Worm (Caenorhabditis elegans): ENCODE results near the gene R53.4.
A peak's percentile ranks its signal among the peaks of the same experiment; 100 is the strongest.

R53.4 gene

DNA sequence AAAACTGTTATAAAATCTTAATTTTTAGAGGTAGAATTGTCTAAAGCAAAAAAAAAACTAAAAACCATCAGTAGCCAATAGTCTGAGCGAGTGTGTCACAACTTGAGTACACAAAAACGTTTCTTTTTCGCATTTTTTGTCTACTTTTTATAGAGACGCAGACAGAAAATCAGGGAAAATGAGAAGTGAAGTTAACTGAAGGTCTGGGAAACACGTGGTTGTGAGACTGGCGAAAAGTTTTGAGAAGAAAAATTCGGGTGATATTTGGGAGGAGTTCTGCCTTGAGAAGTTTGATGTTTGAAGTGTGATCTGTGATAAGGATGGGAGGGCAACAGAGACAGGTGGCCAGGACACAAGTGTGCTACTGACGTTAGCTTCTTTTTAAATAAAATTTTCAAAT, 30.2 kb downstream of the R53.4 start (continued):
- TF ChIP-seq lsy-2 (tag; optimal IDR thresholded peaks at IDR 0.05) = peak; percentile 80 to 89
- TF ChIP-seq nhr-19 (GFP tag; conservative IDR thresholded peaks at IDR 0.05) = peak; percentile 83
- TF ChIP-seq alr-1 (tag; optimal IDR thresholded peaks at IDR 0.05; ENCODE audit: borderline replicate concordance) = no peak
- no peak; the same call in 1 of the 2 replicates for TF ChIP-seq unc-98 (GFP tag; IDR thresholded peaks at IDR 0.05)
- no peak for TF ChIP-seq aha-1 (tag; optimal IDR thresholded peaks at IDR 0.05)
- TF ChIP-seq irx-1 (tag; optimal IDR thresholded peaks at IDR 0.05) = peak; percentile 34
- TF ChIP-seq egl-27 (tag; optimal IDR thresholded peaks at IDR 0.05) = peak; percentile 11 to 75
- TF ChIP-seq zip-4 (GFP tag; optimal IDR thresholded peaks at IDR 0.05) = no peak
- TF ChIP-seq ceh-82 (tag; optimal IDR thresholded peaks at IDR 0.05) = peak; percentile 14 to 59 (median 26)
- no peak for TF ChIP-seq hlh-17 (GFP tag; optimal IDR thresholded peaks at IDR 0.05; ENCODE audit: borderline replicate concordance)
- no peak for TF ChIP-seq ces-1 (GFP tag; optimal IDR thresholded peaks at IDR 0.05)
- no peak for TF ChIP-seq C34B4.2 (tag; optimal IDR thresholded peaks at IDR 0.05)
- peak; percentile 97 for TF ChIP-seq nhr-71 (tag; optimal IDR thresholded peaks at IDR 0.05)
- TF ChIP-seq isw-1 (GFP tag; IDR thresholded peaks at IDR 0.05) = 0 out of 2 replicates have a peak, but pooled peaks have one; percentile 3
- TF ChIP-seq F16B12.6 (tag; optimal IDR thresholded peaks at IDR 0.05) = no peak
- no peak for TF ChIP-seq ztf-11 (tag; optimal IDR thresholded peaks at IDR 0.05)
- peak; percentile 56 to 71 (median 66) for TF ChIP-seq dpl-1 (GFP tag; optimal IDR thresholded peaks at IDR 0.05)
- TF ChIP-seq hpl-2 (GFP tag; optimal IDR thresholded peaks at IDR 0.05) = no peak
- no peak for TF ChIP-seq pax-3 (tag; optimal IDR thresholded peaks at IDR 0.05)
- peak; percentile 93 for TF ChIP-seq nhr-85 (tag)
- no peak for TF ChIP-seq pag-3 (tag; optimal IDR thresholded peaks at IDR 0.05; ENCODE audit: borderline replicate concordance, insufficient read depth)
- TF ChIP-seq nhr-77 (tag; optimal IDR thresholded peaks at IDR 0.05) = peak; percentile 78
- TF ChIP-seq vab-15 (tag; optimal IDR thresholded peaks at IDR 0.05) = no peak
- peak; percentile 19 for TF ChIP-seq nhr-237 (tag; optimal IDR thresholded peaks at IDR 0.05)
- peak; percentile 32 for TF ChIP-seq sup-37 (GFP tag; optimal IDR thresholded peaks at IDR 0.05)
- peak; percentile 76 for TF ChIP-seq rnt-1 (tag; optimal IDR thresholded peaks at IDR 0.05)
- peak in 3 of 6 experiments; percentile 70 to 98 (median 75) for TF ChIP-seq elt-3 (tag; optimal IDR thresholded peaks at IDR 0.05)
- TF ChIP-seq nhr-47 (tag; optimal IDR thresholded peaks at IDR 0.05) = peak; percentile 75
- TF ChIP-seq fkh-4 (tag; optimal IDR thresholded peaks at IDR 0.05; ENCODE audit: borderline replicate concordance) = no peak
- peak; percentile 94 for TF ChIP-seq nhr-20 (tag; optimal IDR thresholded peaks at IDR 0.05)
- peak; percentile 60 for TF ChIP-seq ztf-4 (tag; optimal IDR thresholded peaks at IDR 0.05)
- TF ChIP-seq snu-23 (GFP tag; optimal IDR thresholded peaks at IDR 0.05) = peak; percentile 94
- peak; percentile 83 for TF ChIP-seq lin-13 (GFP tag; optimal IDR thresholded peaks at IDR 0.05)

- TF ChIP-seq efl-1 (optimal IDR thresholded peaks at IDR 0.05) (no peak), efl-1 (GFP tag; optimal IDR thresholded peaks at IDR 0.05 in 1 of 2) (peak in 1 of 2 experiments; percentile 16), lsy-2 (tag; optimal IDR thresholded peaks at IDR 0.05) (no peak)
These were observed 31.0 kb downstream of the R53.4 start, which contains the start of gene C05C10.3 for ce11 chrII:9936859-9937258. TSS of gene C05C10.3 (minus strand) at chrII:9936893.

ce11 chrII:9935664-9936063, 32.2 kb downstream of the R53.4 start:
- TF ChIP-seq nhr-85 (tag) (peak; percentile 62), hlh-17 (GFP tag; optimal IDR thresholded peaks at IDR 0.05; ENCODE audit: borderline replicate concordance) (no peak)

- no peak for TF ChIP-seq jun-1 (tag; optimal IDR thresholded peaks at IDR 0.05)
- TF ChIP-seq ama-1 (optimal IDR thresholded peaks at IDR 0.05) = peak; percentile 54
- no peak for TF ChIP-seq blmp-1 (tag; optimal IDR thresholded peaks at IDR 0.05)
- peak in 1 of 2 experiments; percentile 14 for TF ChIP-seq lsy-2 (tag; optimal IDR thresholded peaks at IDR 0.05)
- TF ChIP-seq nhr-19 (GFP tag; conservative IDR thresholded peaks at IDR 0.05) = peak; percentile 19; the same call in 1 of the 2 replicates
- TF ChIP-seq rnt-1 (tag; optimal IDR thresholded peaks at IDR 0.05) = peak; percentile 0
- TF ChIP-seq efl-1 (optimal IDR thresholded peaks at IDR 0.05) = no peak
- TF ChIP-seq efl-1 (GFP tag; optimal IDR thresholded peaks at IDR 0.05 in 1 of 2) = peak in 1 of 2 experiments; percentile 57
- TF ChIP-seq F16B12.6 (tag; optimal IDR thresholded peaks at IDR 0.05) = no peak
- no peak for TF ChIP-seq nhr-11 (tag; optimal IDR thresholded peaks at IDR 0.05)
- peak; percentile 37 for TF ChIP-seq nhr-85 (tag)
- TF ChIP-seq lin-35 (GFP tag; optimal IDR thresholded peaks at IDR 0.05) = peak in 1 of 2 experiments; percentile 11
- TF ChIP-seq nhr-71 (tag; optimal IDR thresholded peaks at IDR 0.05) = peak; percentile 70
- TF ChIP-seq elt-2 (tag; optimal IDR thresholded peaks at IDR 0.05) = peak; percentile 63
These were observed 32.7 kb downstream of the R53.4 start for ce11 chrII:9935044-9935599.

All from whole organism, L1 larva.